Worm (Caenorhabditis elegans): ENCODE results near the gene irld-62.
A peak's percentile ranks its signal among the peaks of the same experiment; 100 is the strongest.
"Not testable (repeated sequence)": the region's sequence is repeated elsewhere in the genome, so short reads cannot be mapped to it uniquely, and the experiment has no call there.

The irld-62 gene

DNA sequence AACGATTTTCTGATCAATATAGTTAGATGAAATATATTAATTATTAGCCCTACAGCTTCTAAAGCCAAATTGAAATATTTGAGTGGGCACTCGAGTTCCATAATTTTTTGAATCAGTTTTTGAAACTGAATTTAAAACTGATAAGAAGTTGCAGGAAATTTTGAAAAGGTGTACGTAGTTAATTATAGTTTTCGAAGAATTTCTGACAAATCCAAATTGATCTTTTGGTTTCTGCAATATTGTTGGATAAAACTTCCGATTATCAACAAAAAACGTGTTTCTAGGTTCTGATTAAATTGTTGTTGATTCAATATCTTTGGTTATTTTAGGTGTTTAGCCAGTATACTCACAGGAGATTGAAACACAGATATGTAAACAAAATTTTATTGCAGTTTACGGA lies 4.1 kb upstream of the irld-62 start, which contains the start of gene T26H8.4:
TSS of gene T26H8.4 (minus strand) at position 101 of the 400 bp plus-strand sequence.
- no peak for TF ChIP-seq scrt-1 (GFP tag; IDR thresholded peaks at IDR 0.05)
- TF ChIP-seq tbx-37 (GFP tag; conservative IDR thresholded peaks at IDR 0.05) = no peak
- no peak for TF ChIP-seq flt-1 (GFP tag; IDR thresholded peaks at IDR 0.05)
- TF ChIP-seq hmg-4 (GFP tag; optimal IDR thresholded peaks at IDR 0.05) = no peak
- TF ChIP-seq sea-1 (GFP tag; conservative IDR thresholded peaks at IDR 0.05) = no peak
- TF ChIP-seq ets-7 (tag; optimal IDR thresholded peaks at IDR 0.05) = no peak
- TF ChIP-seq B0310.2 (tag; optimal IDR thresholded peaks at IDR 0.05) = no peak
- no peak for TF ChIP-seq hnd-1 (tag; optimal IDR thresholded peaks at IDR 0.05)
- TF ChIP-seq ceh-36 (tag; optimal IDR thresholded peaks at IDR 0.05) = no peak
- TF ChIP-seq pes-1 (GFP tag; IDR thresholded peaks at IDR 0.05) = no peak
- TF ChIP-seq aly-1 (tag; optimal IDR thresholded peaks at IDR 0.05) = no peak

DNA sequence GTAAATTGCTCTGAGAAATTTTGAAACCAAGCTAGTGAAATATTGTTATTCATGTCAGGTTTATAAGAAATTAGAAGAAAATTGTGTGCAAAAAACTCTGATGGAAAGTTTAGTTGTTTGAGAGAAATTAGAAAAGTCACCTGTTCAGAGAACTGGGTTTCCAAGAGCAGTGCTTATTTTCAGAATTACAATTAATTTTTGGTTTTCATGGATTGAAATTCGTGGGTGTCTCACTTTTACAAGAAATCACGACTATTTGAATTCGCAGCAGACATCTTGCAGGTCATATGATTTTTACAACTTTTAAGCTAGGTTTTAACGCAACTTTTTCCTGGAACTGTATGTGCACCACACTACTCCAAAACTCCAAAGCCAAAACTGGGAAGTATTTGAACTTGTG lies 1.9 kb upstream of the irld-62 start, which contains the start of gene srz-10:
TSS of gene srz-10 (minus strand) at position 88 of the 400 bp plus-strand sequence.
- TF ChIP-seq tra-4 (tag; optimal IDR thresholded peaks at IDR 0.05) (no peak), F13C5.2 (tag; optimal IDR thresholded peaks at IDR 0.05) (no peak), ceh-36 (tag; optimal IDR thresholded peaks at IDR 0.05) (no peak), sea-1 (GFP tag; conservative IDR thresholded peaks at IDR 0.05) (no peak)

DNA sequence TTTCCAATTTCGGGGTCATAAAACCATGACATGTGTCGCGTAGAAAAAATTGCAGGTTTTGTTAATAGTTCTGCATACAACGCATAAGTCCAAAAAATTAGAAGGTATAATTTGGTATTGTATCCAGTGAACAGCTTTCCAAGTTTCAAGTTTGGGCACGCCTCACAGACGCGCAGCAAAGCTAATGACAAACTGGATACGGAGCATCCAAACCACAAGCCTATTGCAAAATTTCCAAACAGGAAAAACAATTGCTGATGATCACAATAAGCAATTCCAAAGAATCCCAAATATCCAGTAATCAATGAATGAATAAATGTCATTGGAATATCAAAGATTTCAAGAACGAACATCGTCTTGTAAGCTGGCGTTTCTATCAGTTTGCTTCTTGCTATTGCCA lies 2.6 kb downstream of the irld-62 start:
- no peak for TF ChIP-seq hmbx-1 (tag; optimal IDR thresholded peaks at IDR 0.05)
- no peak for TF ChIP-seq B0310.2 (tag; optimal IDR thresholded peaks at IDR 0.05)
- no peak for TF ChIP-seq sea-1 (GFP tag; conservative IDR thresholded peaks at IDR 0.05)
- no peak for TF ChIP-seq ama-1 (optimal IDR thresholded peaks at IDR 0.05)
- TF ChIP-seq ets-7 (tag; optimal IDR thresholded peaks at IDR 0.05) = no peak
- no peak for TF ChIP-seq hnd-1 (tag; optimal IDR thresholded peaks at IDR 0.05)
- no peak for TF ChIP-seq flt-1 (GFP tag; IDR thresholded peaks at IDR 0.05)
- no peak for TF ChIP-seq tra-4 (tag; optimal IDR thresholded peaks at IDR 0.05)
- no peak for TF ChIP-seq pes-1 (GFP tag; IDR thresholded peaks at IDR 0.05)
- no peak for TF ChIP-seq aly-1 (tag; optimal IDR thresholded peaks at IDR 0.05)
- no peak for TF ChIP-seq hmg-4 (GFP tag; optimal IDR thresholded peaks at IDR 0.05)
- TF ChIP-seq F13C5.2 (tag; optimal IDR thresholded peaks at IDR 0.05) = no peak
- TF ChIP-seq ceh-13 (GFP tag; optimal IDR thresholded peaks at IDR 0.05) = no peak
- TF ChIP-seq scrt-1 (GFP tag; IDR thresholded peaks at IDR 0.05) = no peak
- TF ChIP-seq ceh-36 (tag; optimal IDR thresholded peaks at IDR 0.05) = no peak
- no peak for TF ChIP-seq tbx-11 (GFP tag; IDR thresholded peaks at IDR 0.05)
- TF ChIP-seq tbx-37 (GFP tag; conservative IDR thresholded peaks at IDR 0.05) = no peak

DNA sequence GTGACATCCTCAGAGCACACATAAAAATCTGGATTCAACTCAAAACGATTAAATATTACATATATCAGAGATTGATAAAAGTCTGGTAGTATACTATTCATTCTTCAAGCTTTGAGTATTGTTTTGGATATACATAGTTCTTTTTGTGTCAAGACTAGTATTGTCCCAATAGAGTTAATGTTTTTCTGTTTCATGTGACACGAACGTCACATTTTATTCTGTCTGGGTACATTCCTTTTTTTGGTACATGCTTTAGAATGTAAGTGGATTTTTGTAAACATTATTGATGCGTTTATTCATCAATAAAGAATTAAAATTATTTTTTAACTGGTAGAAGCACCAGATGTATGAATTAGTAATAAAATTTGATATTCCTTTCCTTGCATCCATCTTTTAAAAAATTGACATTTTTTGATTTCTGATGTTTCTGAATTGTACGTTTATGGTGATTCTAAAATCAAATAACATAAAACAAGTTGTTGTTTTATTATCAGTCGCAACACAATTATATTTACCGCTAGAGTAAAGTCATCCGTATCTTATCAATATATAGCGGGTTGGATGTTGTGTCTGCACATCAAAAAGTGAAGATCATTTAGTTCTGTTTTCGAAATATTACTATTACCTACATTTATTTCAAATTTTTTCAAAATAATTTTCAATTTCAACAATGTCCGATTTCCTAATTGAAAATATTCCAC lies 5.1 kb downstream of the irld-62 start, which contains the start of the genes srt-22 and nhr-246:
TSS of gene srt-22 (minus strand) at position 101 of the 701 bp plus-strand sequence.
TSS of gene nhr-246 (plus strand) at position 651 of the 701 bp plus-strand sequence.
- no peak for TF ChIP-seq F13C5.2 (tag; optimal IDR thresholded peaks at IDR 0.05)
- no peak for TF ChIP-seq sea-1 (GFP tag; conservative IDR thresholded peaks at IDR 0.05)
- TF ChIP-seq ama-1 (optimal IDR thresholded peaks at IDR 0.05) = no peak
- TF ChIP-seq pes-1 (GFP tag; IDR thresholded peaks at IDR 0.05) = no peak
- no peak for TF ChIP-seq aly-1 (tag; optimal IDR thresholded peaks at IDR 0.05)

DNA sequence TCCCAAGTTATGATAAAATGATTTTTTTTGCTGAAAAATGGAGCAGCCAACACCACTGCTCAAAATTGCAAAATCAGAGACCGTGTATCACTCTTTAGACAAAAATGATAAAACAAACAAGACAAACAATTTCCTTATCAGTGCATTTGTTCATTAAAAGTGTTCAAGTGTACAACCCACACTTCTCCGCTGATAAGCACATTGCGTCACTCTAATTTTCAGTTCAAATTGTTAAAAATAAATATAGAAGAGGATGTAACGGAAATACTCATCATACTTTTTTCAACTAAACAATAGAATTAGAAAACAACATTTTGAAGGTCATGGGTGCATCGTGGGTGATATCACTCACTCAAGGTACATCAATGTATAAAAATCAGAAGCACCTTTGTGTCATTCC lies 7.8 kb downstream of the irld-62 start, which contains the start of gene nhr-291:
TSS of gene nhr-291 (plus strand) at position 324 of the 400 bp plus-strand sequence.
- TF ChIP-seq tra-4 (tag; optimal IDR thresholded peaks at IDR 0.05) (no peak), scrt-1 (GFP tag; IDR thresholded peaks at IDR 0.05) (no peak), ceh-36 (tag; optimal IDR thresholded peaks at IDR 0.05) (no peak)

DNA sequence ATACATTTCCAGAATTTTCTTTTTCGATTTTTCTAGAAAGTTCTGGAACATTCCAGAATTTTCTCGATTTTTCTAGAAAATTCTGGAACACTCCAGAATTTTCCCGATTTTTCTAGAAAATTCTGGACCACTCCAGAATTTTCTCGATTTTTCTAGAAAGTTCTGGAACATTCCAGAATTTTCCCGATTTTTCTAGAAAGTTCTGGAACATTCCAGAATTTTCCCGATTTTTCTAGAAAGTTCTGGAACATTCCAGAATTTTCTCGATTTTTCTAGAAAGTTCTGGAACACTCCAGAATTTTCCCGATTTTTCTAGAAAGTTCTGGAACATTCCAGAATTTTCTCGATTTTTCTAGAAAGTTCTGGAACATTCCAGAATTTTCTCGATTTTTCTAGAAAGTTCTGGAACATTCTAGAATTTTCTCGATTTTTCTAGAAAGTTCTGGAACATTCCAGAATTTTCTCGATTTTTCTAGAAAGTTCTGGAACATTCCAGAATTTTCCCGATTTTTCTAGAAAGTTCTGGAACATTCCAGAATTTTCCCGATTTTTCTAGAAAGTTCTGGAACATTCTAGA lies 10.0 kb downstream of the irld-62 start:
- peak; percentile 64 for TF ChIP-seq pes-1 (GFP tag; IDR thresholded peaks at IDR 0.05)
- TF ChIP-seq flt-1 (GFP tag; IDR thresholded peaks at IDR 0.05) = peak; percentile 51; the same call in 1 of the 2 replicates

DNA sequence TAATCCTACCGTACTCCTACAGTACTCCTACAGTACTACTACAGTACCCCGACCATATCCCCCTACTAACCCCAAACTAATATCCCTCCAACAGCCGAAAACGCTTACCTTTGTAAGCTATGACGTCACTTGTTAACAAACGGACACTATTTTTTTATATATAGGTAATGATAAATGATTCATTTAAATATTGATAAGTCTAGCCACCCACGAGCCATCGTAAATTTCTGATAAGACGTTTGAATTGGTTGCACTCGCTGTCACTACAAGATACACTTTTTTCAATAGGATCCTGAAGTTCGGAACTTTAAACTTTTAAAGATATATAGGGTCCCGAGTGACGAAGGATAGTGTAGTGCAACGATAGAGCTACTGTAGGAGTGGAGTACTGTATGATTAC lies 11.8 kb downstream of the irld-62 start, which contains the start of gene nhr-247:
TSS of gene nhr-247 (plus strand) at position 330 of the 400 bp plus-strand sequence.
- not testable (repeated sequence) for TF ChIP-seq ets-7 (tag; optimal IDR thresholded peaks at IDR 0.05); hmbx-1 (tag; optimal IDR thresholded peaks at IDR 0.05); hmg-4 (GFP tag; optimal IDR thresholded peaks at IDR 0.05)

DNA sequence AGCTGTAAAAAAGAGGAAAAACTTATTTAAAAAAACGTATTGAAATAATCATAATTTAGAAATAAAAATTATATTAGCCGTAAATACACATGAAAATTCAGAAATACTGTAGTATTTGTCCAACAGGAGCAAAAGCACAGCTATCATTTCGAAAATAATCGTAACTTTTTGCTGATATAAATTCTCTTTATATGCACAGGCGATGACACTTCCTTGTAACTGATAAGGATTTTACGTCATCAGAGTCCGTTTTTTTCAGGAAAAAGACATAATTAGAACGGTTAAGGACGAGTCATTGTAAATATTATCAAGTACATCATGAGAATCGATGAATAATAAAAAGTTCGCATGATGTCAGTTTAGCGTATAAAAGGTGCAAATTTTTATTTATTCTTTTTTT lies 12.5 kb downstream of the irld-62 start:
- no peak for TF ChIP-seq B0310.2 (tag; optimal IDR thresholded peaks at IDR 0.05)
- TF ChIP-seq scrt-1 (GFP tag; IDR thresholded peaks at IDR 0.05) = no peak
- TF ChIP-seq sea-1 (GFP tag; conservative IDR thresholded peaks at IDR 0.05) = no peak
- TF ChIP-seq ceh-13 (GFP tag; optimal IDR thresholded peaks at IDR 0.05) = no peak
- no peak for TF ChIP-seq flt-1 (GFP tag; IDR thresholded peaks at IDR 0.05)
- no peak for TF ChIP-seq tbx-37 (GFP tag; conservative IDR thresholded peaks at IDR 0.05)
- no peak for TF ChIP-seq F13C5.2 (tag; optimal IDR thresholded peaks at IDR 0.05)
- no peak for TF ChIP-seq hmbx-1 (tag; optimal IDR thresholded peaks at IDR 0.05)
- no peak for TF ChIP-seq tbx-11 (GFP tag; IDR thresholded peaks at IDR 0.05)
- TF ChIP-seq pes-1 (GFP tag; IDR thresholded peaks at IDR 0.05) = no peak
- TF ChIP-seq aly-1 (tag; optimal IDR thresholded peaks at IDR 0.05) = no peak
- TF ChIP-seq ets-7 (tag; optimal IDR thresholded peaks at IDR 0.05) = no peak
- no peak for TF ChIP-seq hmg-4 (GFP tag; optimal IDR thresholded peaks at IDR 0.05)
- no peak for TF ChIP-seq ama-1 (optimal IDR thresholded peaks at IDR 0.05)
- TF ChIP-seq hnd-1 (tag; optimal IDR thresholded peaks at IDR 0.05) = no peak
- TF ChIP-seq tra-4 (tag; optimal IDR thresholded peaks at IDR 0.05) = no peak
- TF ChIP-seq ceh-36 (tag; optimal IDR thresholded peaks at IDR 0.05) = no peak
